Fruit fly (Drosophila melanogaster) whole organism, embryonic: Measurements from ENCODE around the gene Dh31.

ENCODE experiments used
- CG13775 ChIP-seq: fragments of 200-800 bp; sonication (Bioruptor generic); optimal IDR thresholded peaks from 3 replicates; lab custom pipeline; 2017; ENCODE audit warnings: missing biosample characterization, mild to moderate bottlenecking, missing genetic modification characterization
- CG1647 ChIP-seq: fragments of 200-800 bp; sonication (Bioruptor generic); optimal IDR thresholded peaks from 3 replicates; lab custom pipeline; 2016; ENCODE audit warnings: missing biosample characterization, missing genetic modification characterization
- CG18599 ChIP-seq: fragments of 200-800 bp; sonication (Bioruptor generic); optimal IDR thresholded peaks from 3 replicates; lab custom pipeline; 2017; ENCODE audit warnings: missing biosample characterization, missing genetic modification characterization, mild to moderate bottlenecking, moderate library complexity, missing genetic modification reagents
- CG5953 ChIP-seq: fragments of 200-800 bp; sonication (Bioruptor generic); IDR thresholded peaks from 2 replicates; pipeline ENCODE4 v1.3.6; 2022; ENCODE audit warnings: missing biosample characterization, missing genetic modification characterization
- Rx ChIP-seq: fragments of 200-800 bp; sonication (Bioruptor generic); IDR thresholded peaks from 2 replicates; pipeline ENCODE4 v1.3.6; 2022; ENCODE audit warnings: missing biosample characterization, missing genetic modification characterization
- Spps ChIP-seq: fragments of 200-800 bp; sonication (Bioruptor generic); optimal IDR thresholded peaks from 2 replicates; lab custom pipeline; 2018; ENCODE audit warnings: missing biosample characterization, mild to moderate bottlenecking, missing genetic modification characterization
- Xbp1 ChIP-seq: fragments of 200-800 bp; sonication (Bioruptor generic); optimal IDR thresholded peaks from 3 replicates; lab custom pipeline; 2016; ENCODE audit warnings: missing biosample characterization, mild to moderate bottlenecking, missing genetic modification characterization
- fd102C ChIP-seq: fragments of 200-800 bp; sonication (Bioruptor generic); optimal IDR thresholded peaks from 2 replicates; lab custom pipeline; 2018; ENCODE audit warnings: missing biosample characterization, mild to moderate bottlenecking, missing genetic modification characterization, moderate library complexity
- lov ChIP-seq, 2 experiments: fragments of 200-800 bp in 1 of 2; fragments of >200 bp in 1 of 2; sonication (Bioruptor generic) in 1 of 2; IDR thresholded peaks in 1 of 2; optimal IDR thresholded peaks in 1 of 2; 2 replicates in 1 of 2; 3 replicates in 1 of 2; pipeline versions ENCODE4 v1.3.6 to Lab custom; 2017 to 2022; ENCODE audit warnings: missing biosample characterization in 1 of 2, missing genetic modification characterization in 1 of 2
- mirr ChIP-seq: fragments of 200-800 bp; sonication (Bioruptor generic); optimal IDR thresholded peaks from 3 replicates; lab custom pipeline; 2018; ENCODE audit warnings: missing biosample characterization, mild to moderate bottlenecking, missing genetic modification characterization
- nom ChIP-seq: fragments of 200-800 bp; sonication (Bioruptor generic); optimal IDR thresholded peaks from 2 replicates; lab custom pipeline; 2017; ENCODE audit warnings: missing biosample characterization, missing genetic modification characterization, mild to moderate bottlenecking, moderate library complexity, missing genetic modification reagents
- wek ChIP-seq: fragments of 200-800 bp; sonication (Bioruptor generic); optimal IDR thresholded peaks from 3 replicates; lab custom pipeline; 2018; ENCODE audit warnings: missing biosample characterization, mild to moderate bottlenecking, missing genetic modification characterization, moderate library complexity

dm6 chr2L:8478379-8478778, 28.3 kb downstream of the Dh31 start:
- TF ChIP-seq Rx (GFP tag; lab: Robert Waterston, UW) = no peak
- no peak for TF ChIP-seq wek (GFP tag; lab: Kevin White, UChicago)
- no peak for TF ChIP-seq mirr (GFP tag; lab: Kevin White, UChicago)
- no peak for TF ChIP-seq CG18599 (GFP tag; lab: Kevin White, UChicago)
- TF ChIP-seq nom (GFP tag; lab: Kevin White, UChicago) = no peak
- TF ChIP-seq CG13775 = no peak
- TF ChIP-seq Spps (tag; lab: Kevin White, UChicago) = no peak
- no peak for TF ChIP-seq Xbp1 (GFP tag; lab: Kevin White, UChicago)
- no peak for TF ChIP-seq CG1647
- no peak for TF ChIP-seq CG5953
- TF ChIP-seq fd102C (GFP tag; lab: Kevin White, UChicago) = no peak
- TF ChIP-seq lov (optimal IDR thresholded peaks at IDR 0.05; lab: Kevin White, UChicago) = no peak
- TF ChIP-seq lov (GFP tag; IDR thresholded peaks at IDR 0.05; lab: Robert Waterston, UW) = no peak
